Fruit fly (Drosophila melanogaster) whole organism, embryonic: Measurements from ENCODE around the gene Gr93d.

Experiments
- B-H2 ChIP-seq: fragments of 200-800 bp; sonication (Bioruptor generic); optimal IDR thresholded peaks from 2 replicates; lab custom pipeline; 2018; ENCODE audit warnings: missing biosample characterization, mild to moderate bottlenecking, missing genetic modification characterization
- BtbVII ChIP-seq: fragments of 200-800 bp; sonication (Bioruptor generic); optimal IDR thresholded peaks from 3 replicates; lab custom pipeline; 2017; ENCODE audit warnings: missing biosample characterization, mild to moderate bottlenecking, missing genetic modification characterization
- CG1024 ChIP-seq: fragments of 200-800 bp; sonication (Bioruptor generic); IDR thresholded peaks from 2 replicates; pipeline ENCODE4 v1.3.6; 2022; ENCODE audit warnings: missing biosample characterization, missing genetic modification characterization
- CG12155 ChIP-seq: fragments of 200-800 bp; sonication (Bioruptor generic); optimal IDR thresholded peaks from 3 replicates; lab custom pipeline; 2016; ENCODE audit warnings: missing biosample characterization, missing genetic modification characterization
- CG12744 ChIP-seq: fragments of 200-800 bp; sonication (Bioruptor generic); optimal IDR thresholded peaks from 2 replicates; lab custom pipeline; 2016; ENCODE audit warnings: missing biosample characterization, missing genetic modification characterization
- CG13287 ChIP-seq: fragments of 200-800 bp; sonication (Bioruptor generic); IDR thresholded peaks from 2 replicates; pipeline ENCODE4 v1.3.6; 2022; ENCODE audit warnings: missing biosample characterization, missing genetic modification characterization; ENCODE audit not compliant: partially characterized antibody
- CG13424 ChIP-seq: fragments of 200-800 bp; sonication (Bioruptor generic); optimal IDR thresholded peaks from 2 replicates; lab custom pipeline; 2019; ENCODE audit warnings: missing biosample characterization, mild to moderate bottlenecking, missing genetic modification characterization, moderate library complexity
- CG13894 ChIP-seq: fragments of 200-800 bp; sonication (Bioruptor generic); optimal IDR thresholded peaks from 3 replicates; lab custom pipeline; 2018; ENCODE audit warnings: missing biosample characterization, mild to moderate bottlenecking, missing genetic modification characterization, moderate library complexity
- CG14710 ChIP-seq: fragments of 200-800 bp; sonication (Bioruptor generic); optimal IDR thresholded peaks from 3 replicates; lab custom pipeline; 2019; ENCODE audit warnings: missing biosample characterization, mild to moderate bottlenecking, missing genetic modification characterization, moderate library complexity
- CG14860 ChIP-seq: fragments of 200-800 bp; sonication (Bioruptor generic); IDR thresholded peaks from 3 replicates; pipeline ENCODE4 v1.3.6; 2022; ENCODE audit warnings: missing biosample characterization, missing genetic modification characterization; ENCODE audit not compliant: partially characterized antibody
- CG1647 ChIP-seq: fragments of 200-800 bp; sonication (Bioruptor generic); optimal IDR thresholded peaks from 3 replicates; lab custom pipeline; 2016; ENCODE audit warnings: missing biosample characterization, missing genetic modification characterization
- CG17186 ChIP-seq: fragments of 200-800 bp; sonication (Bioruptor generic); optimal IDR thresholded peaks from 3 replicates; lab custom pipeline; 2017; ENCODE audit warnings: missing biosample characterization, missing genetic modification reagents, missing genetic modification characterization
- CG17361 ChIP-seq: fragments of 200-800 bp; sonication (Bioruptor generic); IDR thresholded peaks from 3 replicates; pipeline ENCODE4 v1.3.6; 2022; ENCODE audit warnings: missing biosample characterization, missing genetic modification characterization
- CG18619 ChIP-seq: fragments of 200-800 bp; sonication (Bioruptor generic); optimal IDR thresholded peaks from 3 replicates; lab custom pipeline; 2017; ENCODE audit warnings: missing biosample characterization, mild to moderate bottlenecking, missing genetic modification characterization
- CG2120 ChIP-seq: fragments of 200-800 bp; sonication (Bioruptor generic); optimal IDR thresholded peaks from 3 replicates; lab custom pipeline; 2016; ENCODE audit warnings: missing biosample characterization, missing genetic modification characterization
- CG30431 ChIP-seq: fragments of 200-800 bp; sonication (Bioruptor generic); optimal IDR thresholded peaks from 2 replicates; lab custom pipeline; 2017; ENCODE audit warnings: missing biosample characterization, missing genetic modification characterization
- CG3065 ChIP-seq: fragments of 200-800 bp; sonication (Bioruptor generic); optimal IDR thresholded peaks from 2 replicates; lab custom pipeline; 2016; ENCODE audit warnings: missing biosample characterization, missing genetic modification characterization
- CG5953 ChIP-seq: fragments of 200-800 bp; sonication (Bioruptor generic); IDR thresholded peaks from 2 replicates; pipeline ENCODE4 v1.3.6; 2022; ENCODE audit warnings: missing biosample characterization, missing genetic modification characterization
- CG7786 ChIP-seq: fragments of 200-800 bp; sonication (Bioruptor generic); optimal IDR thresholded peaks from 2 replicates; lab custom pipeline; 2016; ENCODE audit warnings: missing biosample characterization, missing genetic modification characterization
- CG7963 ChIP-seq: fragments of 200-800 bp; sonication (Bioruptor generic); IDR thresholded peaks from 3 replicates; pipeline ENCODE4 v1.3.6; 2022; ENCODE audit warnings: missing biosample characterization, missing genetic modification characterization; ENCODE audit not compliant: partially characterized antibody
- CG8924 ChIP-seq: fragments of 200-800 bp; optimal IDR thresholded peaks from 3 replicates; lab custom pipeline; 2019; ENCODE audit warnings: missing biosample characterization, mild to moderate bottlenecking, missing genetic modification characterization, moderate library complexity
- CG9609 ChIP-seq: fragments of 200-800 bp; sonication (Bioruptor generic); optimal IDR thresholded peaks from 3 replicates; lab custom pipeline; 2016; ENCODE audit warnings: missing biosample characterization, missing genetic modification characterization
- D19B ChIP-seq: fragments of 200-800 bp; sonication (Bioruptor generic); optimal IDR thresholded peaks from 2 replicates; lab custom pipeline; 2017; ENCODE audit warnings: missing biosample characterization, mild to moderate bottlenecking, missing genetic modification characterization
- Ets65A ChIP-seq: fragments of 200-800 bp; sonication (Bioruptor generic); peaks from one replicate; lab custom pipeline; 2016; ENCODE audit warnings: missing biosample characterization, missing genetic modification characterization
- Ets97D ChIP-seq: fragments of 200-800 bp; sonication (Bioruptor generic); optimal IDR thresholded peaks from 3 replicates; lab custom pipeline; 2016; ENCODE audit warnings: missing biosample characterization, missing genetic modification characterization
- Hr3 ChIP-seq: fragments of 200-800 bp; sonication (Bioruptor generic); optimal IDR thresholded peaks from 3 replicates; lab custom pipeline; 2016; ENCODE audit warnings: missing biosample characterization, missing genetic modification characterization
- Jarid2 ChIP-seq: fragments of 200-800 bp; sonication (Bioruptor generic); optimal IDR thresholded peaks from 3 replicates; lab custom pipeline; 2017; ENCODE audit warnings: mild to moderate bottlenecking, missing biosample characterization, missing genetic modification reagents, missing genetic modification characterization
- Mad ChIP-seq: fragments of 200-800 bp; sonication (Bioruptor generic); optimal IDR thresholded peaks from 2 replicates; lab custom pipeline; 2016; ENCODE audit warnings: missing biosample characterization, missing genetic modification characterization
- Nf-YA ChIP-seq: fragments of 200-800 bp; sonication (Bioruptor generic); IDR thresholded peaks from 2 replicates; pipeline ENCODE4 v1.3.6; 2022; ENCODE audit warnings: missing biosample characterization, missing genetic modification characterization
- Optix ChIP-seq: fragments of 200-800 bp; sonication (Bioruptor generic); IDR thresholded peaks from 3 replicates; pipeline ENCODE4 v1.3.6; 2022; ENCODE audit warnings: missing biosample characterization, missing genetic modification characterization
- PHDP ChIP-seq: fragments of 200-800 bp; sonication (Bioruptor generic); optimal IDR thresholded peaks from 3 replicates; lab custom pipeline; 2018; ENCODE audit warnings: missing biosample characterization, mild to moderate bottlenecking, missing genetic modification characterization, moderate library complexity
- bab2 ChIP-seq: fragments of 200-800 bp; sonication (Bioruptor generic); optimal IDR thresholded peaks from 2 replicates; lab custom pipeline; 2016; ENCODE audit warnings: missing biosample characterization, missing genetic modification characterization
- bowl ChIP-seq: fragments of 200-800 bp; sonication (Bioruptor generic); IDR thresholded peaks from 2 replicates; pipeline ENCODE4 v1.3.6; 2022; ENCODE audit warnings: missing biosample characterization, missing genetic modification characterization
- chif ChIP-seq, 2 experiments: fragments of 200-800 bp; sonication (Bioruptor generic); optimal IDR thresholded peaks; 3 replicates each; lab custom pipeline; 2016; ENCODE audit warnings: missing biosample characterization in 2 of 2, missing genetic modification characterization in 2 of 2
- ci ChIP-seq: fragments of 200-800 bp; sonication (Bioruptor generic); IDR thresholded peaks from 3 replicates; pipeline ENCODE4 v1.3.6; 2022; ENCODE audit warnings: missing biosample characterization, missing genetic modification characterization
- cwo ChIP-seq: fragments of 200-800 bp; sonication (Bioruptor generic); optimal IDR thresholded peaks from 3 replicates; lab custom pipeline; 2017; ENCODE audit warnings: missing biosample characterization, missing genetic modification characterization, mild to moderate bottlenecking, moderate library complexity, missing genetic modification reagents
- emc ChIP-seq: fragments of 200-800 bp; sonication (Bioruptor generic); optimal IDR thresholded peaks from 2 replicates; lab custom pipeline; 2016; ENCODE audit warnings: missing biosample characterization, missing genetic modification characterization
- ftz-f1 ChIP-seq: fragments of 200-800 bp; sonication (Bioruptor generic); optimal IDR thresholded peaks from 2 replicates; lab custom pipeline; 2016; ENCODE audit warnings: missing biosample characterization, missing genetic modification characterization
- her ChIP-seq: fragments of 200-800 bp; sonication (Bioruptor generic); optimal IDR thresholded peaks from 2 replicates; lab custom pipeline; 2016; ENCODE audit warnings: missing biosample characterization, missing genetic modification characterization
- kay ChIP-seq: fragments of 200-800 bp; sonication (Bioruptor generic); optimal IDR thresholded peaks from 2 replicates; lab custom pipeline; 2016; ENCODE audit warnings: missing biosample characterization, missing genetic modification characterization
- klu ChIP-seq: fragments of 200-800 bp; sonication (Bioruptor generic); IDR thresholded peaks from 2 replicates; pipeline ENCODE4 v1.3.6; 2022; ENCODE audit warnings: missing biosample characterization, missing genetic modification characterization
- mam ChIP-seq: fragments of 200-800 bp; sonication (Bioruptor generic); optimal IDR thresholded peaks from 3 replicates; lab custom pipeline; 2016; ENCODE audit warnings: missing biosample characterization, missing genetic modification characterization
- nom ChIP-seq: fragments of 200-800 bp; sonication (Bioruptor generic); optimal IDR thresholded peaks from 2 replicates; lab custom pipeline; 2017; ENCODE audit warnings: missing biosample characterization, missing genetic modification characterization, mild to moderate bottlenecking, moderate library complexity, missing genetic modification reagents
- pb ChIP-seq: fragments of 200-800 bp; sonication (Bioruptor generic); optimal IDR thresholded peaks from 3 replicates; lab custom pipeline; 2016; ENCODE audit warnings: missing biosample characterization, missing genetic modification characterization
- phol ChIP-seq: fragments of 200-800 bp; sonication (Bioruptor generic); optimal IDR thresholded peaks from 3 replicates; lab custom pipeline; 2018; ENCODE audit warnings: missing biosample characterization, mild to moderate bottlenecking, missing genetic modification characterization, moderate library complexity
- run ChIP-seq: fragments of 200-800 bp; sonication (Bioruptor generic); optimal IDR thresholded peaks from 3 replicates; lab custom pipeline; 2018; ENCODE audit warnings: missing biosample characterization, mild to moderate bottlenecking, missing genetic modification characterization
- salm ChIP-seq: fragments of 200-800 bp; sonication (Bioruptor generic); optimal IDR thresholded peaks from 2 replicates; lab custom pipeline; 2018; ENCODE audit warnings: missing biosample characterization, mild to moderate bottlenecking, missing genetic modification characterization
- schlank ChIP-seq: fragments of 200-800 bp; sonication (Bioruptor generic); optimal IDR thresholded peaks from 2 replicates; lab custom pipeline; 2018; ENCODE audit warnings: missing biosample characterization, mild to moderate bottlenecking, missing genetic modification characterization
- so ChIP-seq: fragments of 200-800 bp; sonication (Bioruptor generic); IDR thresholded peaks from 3 replicates; pipeline ENCODE4 v1.3.6; 2022; ENCODE audit warnings: missing biosample characterization, missing genetic modification characterization
- wdn ChIP-seq: fragments of 200-800 bp; sonication (Bioruptor generic); IDR thresholded peaks from 2 replicates; pipeline ENCODE4 v1.3.6; 2022; ENCODE audit warnings: missing biosample characterization, missing genetic modification characterization

Gr93d gene

dm6 chr3R:21835388-21836200 lies 10.9 kb downstream of the Gr93d start (continued):
- TF ChIP-seq CG7786: no peak
- no peak for TF ChIP-seq Ets65A (GFP tag; lab: Kevin White, UChicago)
- TF ChIP-seq Nf-YA (GFP tag; lab: Robert Waterston, UW): no peak
- peak; percentile 88 for TF ChIP-seq cwo
- no peak for TF ChIP-seq CG1024
- no peak for TF ChIP-seq Ets97D (GFP tag; lab: Kevin White, UChicago)
- no peak for TF ChIP-seq kay (GFP tag; lab: Kevin White, UChicago)
- TF ChIP-seq BtbVII (GFP tag; lab: Kevin White, UChicago): no peak
- TF ChIP-seq CG8924: no peak
- TF ChIP-seq CG1647 (GFP tag; lab: Kevin White, UChicago): no peak
- TF ChIP-seq run (tag; lab: Kevin White, UChicago): no peak
- no peak for TF ChIP-seq salm (tag; lab: Kevin White, UChicago)
- TF ChIP-seq CG12155 (GFP tag; lab: Kevin White, UChicago): no peak
- no peak for TF ChIP-seq CG3065 (GFP tag; lab: Kevin White, UChicago)
- TF ChIP-seq Jarid2: no peak
- TF ChIP-seq CG14860 (GFP tag; lab: Robert Waterston, UW): peak; percentile 32; the same call in 1 of the 3 replicates
- no peak for TF ChIP-seq pb (GFP tag; lab: Kevin White, UChicago)
- TF ChIP-seq phol (tag; lab: Kevin White, UChicago): no peak
- TF ChIP-seq nom (GFP tag; lab: Kevin White, UChicago): no peak
- peak; percentile 7 for TF ChIP-seq CG13894 (tag; lab: Kevin White, UChicago)
- TF ChIP-seq Mad (GFP tag; lab: Kevin White, UChicago): no peak
- no peak for TF ChIP-seq Optix (GFP tag; lab: Robert Waterston, UW)
- no peak for TF ChIP-seq CG17186 (GFP tag; lab: Kevin White, UChicago)
- 0 out of 3 replicates have a peak, but pooled peaks have one; percentile 46 for TF ChIP-seq so
- no peak for TF ChIP-seq emc (GFP tag; lab: Kevin White, UChicago)
- no peak for TF ChIP-seq B-H2 (GFP tag; lab: Kevin White, UChicago)
- TF ChIP-seq PHDP (tag; lab: Kevin White, UChicago): no peak
- 0 out of 2 replicates have a peak, but pooled peaks have one; percentile 31 for TF ChIP-seq klu (GFP tag; lab: Robert Waterston, UW)
- no peak for TF ChIP-seq CG13287
- TF ChIP-seq bab2 (GFP tag; lab: Kevin White, UChicago): no peak
- no peak for TF ChIP-seq CG12744 (GFP tag; lab: Kevin White, UChicago)
- TF ChIP-seq CG7963 (GFP tag; lab: Robert Waterston, UW): no peak
- TF ChIP-seq bowl (GFP tag; lab: Robert Waterston, UW): no peak
- TF ChIP-seq CG5953 (GFP tag; lab: Robert Waterston, UW): 0 out of 2 replicates have a peak, but pooled peaks have one; percentile 14
- TF ChIP-seq CG9609 (GFP tag; lab: Kevin White, UChicago): no peak
- no peak for TF ChIP-seq schlank (tag; lab: Kevin White, UChicago)
- no peak for TF ChIP-seq her (GFP tag; lab: Kevin White, UChicago)
- peak; percentile 44; the same call in 1 of the 3 replicates for TF ChIP-seq CG17361
- TF ChIP-seq CG30431 (GFP tag; lab: Kevin White, UChicago): no peak
- no peak for TF ChIP-seq CG2120 (GFP tag; lab: Kevin White, UChicago)
- no peak for TF ChIP-seq CG13424 (tag; lab: Kevin White, UChicago)
- no peak for TF ChIP-seq CG18619 (GFP tag; lab: Kevin White, UChicago)
- TF ChIP-seq ci (GFP tag; lab: Robert Waterston, UW): 0 out of 3 replicates have a peak, but pooled peaks have one; percentile 8
- no peak for TF ChIP-seq Hr3
- peak in 1 of 2 experiments; percentile 39 for TF ChIP-seq chif (GFP tag; optimal IDR thresholded peaks at IDR 0.05; lab: Kevin White, UChicago)
- TF ChIP-seq wdn (GFP tag; lab: Robert Waterston, UW): no peak
- peak; percentile 48 for TF ChIP-seq D19B
- TF ChIP-seq ftz-f1 (GFP tag; lab: Kevin White, UChicago): peak; percentile 39
- TF ChIP-seq CG14710 (tag; lab: Kevin White, UChicago): peak; percentile 11
- TF ChIP-seq mam: no peak
